Fruit fly (Drosophila melanogaster) whole organism, embryonic: ENCODE data around the gene Polr3G.

Experiments
- Bgb ChIP-seq: fragments of 200-800 bp; sonication (Bioruptor generic); IDR thresholded peaks from 2 replicates; pipeline ENCODE4 v1.3.6; 2022; ENCODE audit warnings: missing biosample characterization, missing genetic modification characterization; ENCODE audit not compliant: partially characterized antibody
- CG10274 ChIP-seq: fragments of 200-800 bp; sonication (Bioruptor generic); optimal IDR thresholded peaks from 3 replicates; lab custom pipeline; 2017; ENCODE audit warnings: missing biosample characterization, mild to moderate bottlenecking, missing genetic modification characterization
- CG12104 ChIP-seq: fragments of 200-800 bp; sonication (Bioruptor generic); optimal IDR thresholded peaks from 3 replicates; lab custom pipeline; 2016; ENCODE audit warnings: missing biosample characterization, missing genetic modification characterization
- CG12744 ChIP-seq: fragments of 200-800 bp; sonication (Bioruptor generic); optimal IDR thresholded peaks from 2 replicates; lab custom pipeline; 2016; ENCODE audit warnings: missing biosample characterization, missing genetic modification characterization
- CG13424 ChIP-seq: fragments of 200-800 bp; sonication (Bioruptor generic); optimal IDR thresholded peaks from 2 replicates; lab custom pipeline; 2019; ENCODE audit warnings: missing biosample characterization, mild to moderate bottlenecking, missing genetic modification characterization, moderate library complexity
- CG14965 ChIP-seq: fragments of 200-800 bp; sonication (Bioruptor generic); optimal IDR thresholded peaks from 2 replicates; lab custom pipeline; 2016; ENCODE audit warnings: missing biosample characterization, missing genetic modification characterization, borderline replicate concordance
- CG15269 ChIP-seq: fragments of 200-800 bp; sonication (Bioruptor generic); optimal IDR thresholded peaks from 2 replicates; lab custom pipeline; 2018; ENCODE audit warnings: missing biosample characterization, mild to moderate bottlenecking, missing genetic modification characterization, moderate library complexity
- CG16813 ChIP-seq: fragments of 200-800 bp; sonication (Bioruptor generic); IDR thresholded peaks from 3 replicates; pipeline ENCODE4 v1.3.6; 2022; ENCODE audit warnings: missing biosample characterization, missing genetic modification characterization; ENCODE audit not compliant: partially characterized antibody
- CG17568 ChIP-seq: fragments of 200-800 bp; sonication (Bioruptor generic); optimal IDR thresholded peaks from 2 replicates; lab custom pipeline; 2018; ENCODE audit warnings: missing biosample characterization, mild to moderate bottlenecking, missing genetic modification characterization, moderate library complexity
- CG18619 ChIP-seq: fragments of 200-800 bp; sonication (Bioruptor generic); optimal IDR thresholded peaks from 3 replicates; lab custom pipeline; 2017; ENCODE audit warnings: missing biosample characterization, mild to moderate bottlenecking, missing genetic modification characterization
- CG2199 ChIP-seq: fragments of 200-800 bp; sonication (Bioruptor generic); IDR thresholded peaks from 3 replicates; pipeline ENCODE4 v1.3.6; 2022; ENCODE audit warnings: missing biosample characterization, missing genetic modification characterization
- CG2712 ChIP-seq: fragments of 200-800 bp; optimal IDR thresholded peaks from 3 replicates; lab custom pipeline; 2019; ENCODE audit warnings: missing biosample characterization, mild to moderate bottlenecking, missing genetic modification characterization, moderate library complexity
- CG31441 ChIP-seq: fragments of 200-800 bp; sonication (Bioruptor generic); IDR thresholded peaks from 2 replicates; pipeline ENCODE4 v1.3.6; 2022; ENCODE audit warnings: missing biosample characterization, missing genetic modification characterization
- CG32772 ChIP-seq: fragments of 200-800 bp; sonication (Bioruptor generic); IDR thresholded peaks from 2 replicates; pipeline ENCODE4 v1.3.6; 2022; ENCODE audit warnings: missing biosample characterization, missing genetic modification characterization
- CG3847 ChIP-seq: fragments of 200-800 bp; sonication (Bioruptor generic); IDR thresholded peaks from 2 replicates; pipeline ENCODE4 v1.3.6; 2022; ENCODE audit warnings: missing biosample characterization, missing genetic modification characterization
- CG42726 ChIP-seq: fragments of 200-800 bp; sonication (Bioruptor generic); IDR thresholded peaks from 2 replicates; pipeline ENCODE4 v1.3.6; 2022; ENCODE audit warnings: missing biosample characterization, missing genetic modification characterization; ENCODE audit not compliant: partially characterized antibody
- CG6175 ChIP-seq: fragments of 200-800 bp; sonication (Bioruptor generic); IDR thresholded peaks from 3 replicates; pipeline ENCODE4 v1.3.6; 2022; ENCODE audit warnings: missing biosample characterization, missing genetic modification characterization
- CG6765 ChIP-seq: fragments of 200-800 bp; sonication (Bioruptor generic); optimal IDR thresholded peaks from 3 replicates; lab custom pipeline; 2017; ENCODE audit warnings: missing biosample characterization, mild to moderate bottlenecking, missing genetic modification characterization
- CG7786 ChIP-seq: fragments of 200-800 bp; sonication (Bioruptor generic); optimal IDR thresholded peaks from 2 replicates; lab custom pipeline; 2016; ENCODE audit warnings: missing biosample characterization, missing genetic modification characterization
- CG8281 ChIP-seq: fragments of 200-800 bp; sonication (Bioruptor generic); optimal IDR thresholded peaks from 2 replicates; lab custom pipeline; 2018; ENCODE audit warnings: missing biosample characterization, mild to moderate bottlenecking, missing genetic modification characterization, moderate library complexity
- CG9727 ChIP-seq: fragments of 200-800 bp; sonication (Bioruptor generic); optimal IDR thresholded peaks from 3 replicates; lab custom pipeline; 2017; ENCODE audit warnings: missing biosample characterization, mild to moderate bottlenecking, missing genetic modification characterization
- CG9876 ChIP-seq: fragments of 200-800 bp; sonication (Bioruptor generic); optimal IDR thresholded peaks from 2 replicates; lab custom pipeline; 2016; ENCODE audit warnings: missing biosample characterization, missing genetic modification characterization
- CHES-1-like ChIP-seq: fragments of 200-800 bp; sonication (Bioruptor generic); optimal IDR thresholded peaks from 2 replicates; lab custom pipeline; 2016; ENCODE audit warnings: missing biosample characterization, missing genetic modification characterization
- CTCF ChIP-seq: fragments of 200-800 bp; sonication (Bioruptor generic); optimal IDR thresholded peaks from 2 replicates; lab custom pipeline; 2017; ENCODE audit warnings: missing biosample characterization, mild to moderate bottlenecking, missing genetic modification characterization, moderate library complexity
- Dad ChIP-seq: fragments of 200-800 bp; sonication (Bioruptor generic); optimal IDR thresholded peaks from 3 replicates; lab custom pipeline; 2016; ENCODE audit warnings: missing biosample characterization, missing genetic modification characterization
- Dip3 ChIP-seq: fragments of 200-800 bp; sonication (Bioruptor generic); optimal IDR thresholded peaks from 3 replicates; lab custom pipeline; 2016; ENCODE audit warnings: missing biosample characterization, missing genetic modification characterization
- E2f2 ChIP-seq: fragments of 200-800 bp; sonication (Bioruptor generic); IDR thresholded peaks from 2 replicates; pipeline ENCODE4 v1.3.6; 2022; ENCODE audit warnings: missing biosample characterization, missing genetic modification characterization
- Fer2 ChIP-seq: fragments of 200-800 bp; sonication (Bioruptor generic); optimal IDR thresholded peaks from 2 replicates; lab custom pipeline; 2018; ENCODE audit warnings: missing biosample characterization, mild to moderate bottlenecking, missing genetic modification characterization, moderate library complexity
- HLH54F ChIP-seq: fragments of 200-800 bp; sonication (Bioruptor generic); optimal IDR thresholded peaks from 3 replicates; lab custom pipeline; 2016; ENCODE audit warnings: missing biosample characterization, missing genetic modification characterization
- Hsf ChIP-seq: fragments of 200-800 bp; sonication (Bioruptor generic); optimal IDR thresholded peaks from 3 replicates; lab custom pipeline; 2016; ENCODE audit warnings: missing biosample characterization, missing genetic modification characterization
- Nf-YB ChIP-seq: fragments of 200-800 bp; sonication (Bioruptor generic); optimal IDR thresholded peaks from 3 replicates; lab custom pipeline; 2019; ENCODE audit warnings: missing biosample characterization, mild to moderate bottlenecking, missing genetic modification characterization, moderate library complexity
- Ptx1 ChIP-seq: fragments of 200-800 bp; sonication (Bioruptor generic); IDR thresholded peaks from 2 replicates; pipeline ENCODE4 v1.3.6; 2022; ENCODE audit warnings: missing biosample characterization, missing genetic modification characterization
- Sry-β ChIP-seq: fragments of 200-800 bp; sonication (Bioruptor generic); optimal IDR thresholded peaks from 2 replicates; lab custom pipeline; 2018; ENCODE audit warnings: missing biosample characterization, mild to moderate bottlenecking, missing genetic modification characterization, moderate library complexity
- ato ChIP-seq: fragments of 200-800 bp; sonication (Bioruptor generic); IDR thresholded peaks from 2 replicates; pipeline ENCODE4 v1.3.6; 2022; ENCODE audit warnings: missing biosample characterization, missing genetic modification characterization; ENCODE audit not compliant: partially characterized antibody
- bbx ChIP-seq: fragments of 200-800 bp; sonication (Bioruptor generic); IDR thresholded peaks from 2 replicates; pipeline ENCODE4 v1.3.6; 2022; ENCODE audit warnings: missing biosample characterization, missing genetic modification characterization; ENCODE audit not compliant: partially characterized antibody
- bigmax ChIP-seq: fragments of 200-800 bp; sonication (Bioruptor generic); optimal IDR thresholded peaks from 2 replicates; lab custom pipeline; 2018; ENCODE audit warnings: missing biosample characterization, mild to moderate bottlenecking, missing genetic modification characterization
- bowl ChIP-seq: fragments of 200-800 bp; sonication (Bioruptor generic); IDR thresholded peaks from 2 replicates; pipeline ENCODE4 v1.3.6; 2022; ENCODE audit warnings: missing biosample characterization, missing genetic modification characterization
- cato ChIP-seq: fragments of 200-800 bp; sonication (Bioruptor generic); optimal IDR thresholded peaks from 2 replicates; lab custom pipeline; 2016; ENCODE audit warnings: missing biosample characterization, missing genetic modification characterization, borderline replicate concordance
- ems ChIP-seq: fragments of 200-800 bp; sonication (Bioruptor generic); optimal IDR thresholded peaks from 3 replicates; lab custom pipeline; 2016; ENCODE audit warnings: missing biosample characterization, missing genetic modification characterization
- eve ChIP-seq, 2 experiments: fragments of >200 bp; optimal IDR thresholded peaks; 2 replicates each; lab custom pipeline; 2017; ENCODE audit warnings: missing biosample characterization in 2 of 2, missing genetic modification characterization in 2 of 2
- h ChIP-seq: fragments of >200 bp; optimal IDR thresholded peaks from 2 replicates; lab custom pipeline; 2017
- hb ChIP-seq: fragments of 200-800 bp; sonication (Bioruptor generic); IDR thresholded peaks from 3 replicates; pipeline ENCODE4 v1.3.6; 2022; ENCODE audit warnings: missing biosample characterization, missing genetic modification characterization; ENCODE audit not compliant: partially characterized antibody
- her ChIP-seq: fragments of 200-800 bp; sonication (Bioruptor generic); optimal IDR thresholded peaks from 2 replicates; lab custom pipeline; 2016; ENCODE audit warnings: missing biosample characterization, missing genetic modification characterization
- jumu ChIP-seq: fragments of 200-800 bp; sonication (Bioruptor generic); optimal IDR thresholded peaks from 3 replicates; lab custom pipeline; 2016; ENCODE audit warnings: missing biosample characterization, missing genetic modification characterization
- pho ChIP-seq: fragments of 200-800 bp; sonication (Bioruptor generic); optimal IDR thresholded peaks from 2 replicates; lab custom pipeline; 2016; ENCODE audit warnings: missing biosample characterization, missing genetic modification characterization
- pnt ChIP-seq: fragments of 200-800 bp; sonication (Bioruptor generic); optimal IDR thresholded peaks from 3 replicates; lab custom pipeline; 2016; ENCODE audit warnings: missing biosample characterization, missing genetic modification characterization
- slou ChIP-seq: fragments of 200-800 bp; sonication (Bioruptor generic); optimal IDR thresholded peaks from 3 replicates; lab custom pipeline; 2016; ENCODE audit warnings: missing biosample characterization, missing genetic modification characterization
- sna ChIP-seq: fragments of 200-800 bp; sonication (Bioruptor generic); IDR thresholded peaks from 2 replicates; pipeline ENCODE4 v1.3.6; 2022; ENCODE audit warnings: missing biosample characterization, missing genetic modification characterization; ENCODE audit not compliant: partially characterized antibody
- tio ChIP-seq: fragments of 200-800 bp; sonication (Bioruptor generic); optimal IDR thresholded peaks from 2 replicates; lab custom pipeline; 2017; ENCODE audit warnings: missing biosample characterization, missing genetic modification characterization, inconsistent platforms
- tup ChIP-seq: fragments of 200-800 bp; sonication (Bioruptor generic); optimal IDR thresholded peaks from 2 replicates; lab custom pipeline; 2016; ENCODE audit warnings: missing biosample characterization, mild to moderate bottlenecking, missing genetic modification characterization, moderate library complexity
- vfl ChIP-seq: fragments of 200-800 bp; sonication (Bioruptor generic); optimal IDR thresholded peaks from 2 replicates; lab custom pipeline; 2016; ENCODE audit warnings: missing biosample characterization, missing genetic modification characterization

Polr3G gene

DNA sequence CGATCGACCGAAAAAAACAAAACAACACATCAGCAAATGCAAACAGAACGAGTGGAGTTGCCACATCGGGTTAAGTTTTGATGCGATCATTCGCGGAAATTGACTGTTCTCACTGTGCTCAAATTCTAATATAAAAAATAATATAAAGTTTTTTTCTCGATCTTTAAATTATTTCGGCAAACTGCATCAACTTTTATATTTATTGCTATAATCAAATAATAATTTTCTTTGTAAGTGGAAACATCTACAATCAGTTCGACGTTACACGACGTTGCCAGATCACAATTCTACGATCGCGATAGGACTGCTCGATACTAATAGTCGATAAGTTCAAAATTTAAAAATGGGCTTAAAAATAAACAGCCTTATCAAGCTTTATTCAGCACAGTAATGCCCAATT is 1.8 kb upstream of the Polr3G start, which contains the start of gene Gorab (continued):
- peak; percentile 95 for TF ChIP-seq CG3847 (GFP tag; lab: Robert Waterston, UW)
- peak; percentile 85 for TF ChIP-seq CG6175 (GFP tag; lab: Robert Waterston, UW)
- TF ChIP-seq CG14965 (GFP tag; lab: Kevin White, UChicago): no peak
- peak; percentile 85 for TF ChIP-seq ems (GFP tag; lab: Kevin White, UChicago)
- TF ChIP-seq CG6765 (GFP tag; lab: Kevin White, UChicago): no peak
- peak; percentile 53 for TF ChIP-seq Nf-YB (GFP tag; lab: Kevin White, UChicago)
- peak; percentile 90 for TF ChIP-seq CG12104 (GFP tag; lab: Kevin White, UChicago)
- peak; percentile 77 for TF ChIP-seq tup (GFP tag; lab: Kevin White, UChicago)
- peak; percentile 35 for TF ChIP-seq CG10274
- peak; percentile 73 for TF ChIP-seq Dad (GFP tag; lab: Kevin White, UChicago)
- TF ChIP-seq CG12744 (GFP tag; lab: Kevin White, UChicago): peak; percentile 81
- TF ChIP-seq Dip3 (GFP tag; lab: Kevin White, UChicago): peak; percentile 80
- peak; percentile 56 for TF ChIP-seq Bgb (GFP tag; lab: Robert Waterston, UW)
- TF ChIP-seq tio (GFP tag; lab: Kevin White, UChicago): peak; percentile 91
- TF ChIP-seq CG8281 (tag; lab: Kevin White, UChicago): peak; percentile 29
- peak; percentile 74 for TF ChIP-seq CG18619 (GFP tag; lab: Kevin White, UChicago)
- TF ChIP-seq eve (GFP tag; optimal IDR thresholded peaks at IDR 0.05; lab: Kevin White, UChicago): no peak
- peak; percentile 81 for TF ChIP-seq HLH54F
- TF ChIP-seq CG42726 (GFP tag; lab: Robert Waterston, UW): no peak
- TF ChIP-seq E2f2 (GFP tag; lab: Robert Waterston, UW): peak; percentile 87
- peak; percentile 35 for TF ChIP-seq jumu (GFP tag; lab: Kevin White, UChicago)
- TF ChIP-seq CTCF (GFP tag; lab: Kevin White, UChicago): peak; percentile 17
- peak; percentile 56; the same call in 1 of the 2 replicates for TF ChIP-seq bbx (GFP tag; lab: Robert Waterston, UW)
- TF ChIP-seq CG13424 (tag; lab: Kevin White, UChicago): peak; percentile 87
- no peak for TF ChIP-seq sna (GFP tag; lab: Robert Waterston, UW)
- no peak for TF ChIP-seq ato (GFP tag; lab: Robert Waterston, UW)
- TF ChIP-seq pho (GFP tag; lab: Kevin White, UChicago): peak; percentile 79
- TF ChIP-seq Ptx1: peak; percentile 98
- TF ChIP-seq Fer2 (tag; lab: Kevin White, UChicago): peak; percentile 79
- peak; percentile 72 for TF ChIP-seq CHES-1-like
- peak; percentile 48; the same call in 2 of the 3 replicates for TF ChIP-seq CG16813 (GFP tag; lab: Robert Waterston, UW)
- no peak for TF ChIP-seq her (GFP tag; lab: Kevin White, UChicago)
- peak; percentile 46 for TF ChIP-seq pnt
- peak; percentile 95 for TF ChIP-seq CG2712 (tag; lab: Kevin White, UChicago)
- peak; percentile 83 for TF ChIP-seq bowl
- peak; percentile 19 for TF ChIP-seq bigmax
- TF ChIP-seq vfl (GFP tag; lab: Kevin White, UChicago): peak; percentile 25
- peak; percentile 68 for TF ChIP-seq CG17568 (GFP tag; lab: Kevin White, UChicago)
- peak; percentile 88 for TF ChIP-seq CG9727 (GFP tag; lab: Kevin White, UChicago)
- TF ChIP-seq h (lab: Kevin White, UChicago): no peak
- no peak for TF ChIP-seq hb (GFP tag; lab: Robert Waterston, UW)
- TF ChIP-seq CG32772 (GFP tag; lab: Robert Waterston, UW): peak; percentile 97
- TF ChIP-seq CG9876 (GFP tag; lab: Kevin White, UChicago): peak; percentile 48
- TF ChIP-seq cato (GFP tag; lab: Kevin White, UChicago): peak; percentile 83
- TF ChIP-seq CG15269: peak; percentile 87
- peak; percentile 79 for TF ChIP-seq slou
- peak; percentile 93 for TF ChIP-seq Hsf (GFP tag; lab: Kevin White, UChicago)
- peak; percentile 63 for TF ChIP-seq CG7786 (GFP tag; lab: Kevin White, UChicago)
- peak; percentile 11 for TF ChIP-seq Sry-β (GFP tag; lab: Kevin White, UChicago)
- TF ChIP-seq CG31441 (GFP tag; lab: Robert Waterston, UW): peak; percentile 93
- TF ChIP-seq CG2199: peak; percentile 83; the same call in 2 of the 3 replicates
